Worm (Caenorhabditis elegans): ENCODE results near the gene cest-19.

- peak; percentile 6 for TF ChIP-seq snpc-4 (tag; optimal IDR thresholded peaks at IDR 0.05)
- no peak for TF ChIP-seq pha-4 (tag; optimal IDR thresholded peaks at IDR 0.05)
These were observed 29.9 kb downstream of the cest-19 start for ce11 chrX:7005919-7006318.

Data from whole organism, L3 larva.